Worm (Caenorhabditis elegans): ENCODE measurements around the gene srz-9.
A peak's percentile ranks its signal among the peaks of the same experiment; 100 is the strongest.

Gene srz-9

ce11 chrIII:1279197-1279596 lies 15.4 kb downstream of the srz-9 start (continued):
- TF ChIP-seq ceh-100 (GFP tag; IDR thresholded peaks at IDR 0.05) (no peak), ztf-26 (tag; optimal IDR thresholded peaks at IDR 0.05) (no peak), F57A8.1 (GFP tag; optimal IDR thresholded peaks at IDR 0.05) (no peak), F22D6.2 (tag; optimal IDR thresholded peaks at IDR 0.05) (no peak), egl-18 (GFP tag; IDR thresholded peaks at IDR 0.05) (no peak), ztf-22 (GFP tag; optimal IDR thresholded peaks at IDR 0.05) (peak; percentile 64), tlf-1 (GFP tag; optimal IDR thresholded peaks at IDR 0.05) (peak; percentile 3), atf-7 (tag; optimal IDR thresholded peaks at IDR 0.05) (peak; percentile 64), hmg-1.2 (GFP tag; IDR thresholded peaks at IDR 0.05) (no peak), him-1 (tag; optimal IDR thresholded peaks at IDR 0.05) (no peak), egrh-3 (GFP tag; IDR thresholded peaks at IDR 0.05) (no peak), fkh-3 (tag; optimal IDR thresholded peaks at IDR 0.05) (no peak), mes-4 (tag; optimal IDR thresholded peaks at IDR 0.05) (no peak), ama-1 (optimal IDR thresholded peaks at IDR 0.05) (no peak), ama-1 (GFP tag; optimal IDR thresholded peaks at IDR 0.05) (no peak), let-526 (GFP tag; IDR thresholded peaks at IDR 0.05) (no peak), let-607 (tag; optimal IDR thresholded peaks at IDR 0.05) (peak in 1 of 2 experiments; percentile 29), lir-1 (GFP tag; conservative IDR thresholded peaks at IDR 0.05) (no peak), ztf-28 (GFP tag; IDR thresholded peaks at IDR 0.05) (no peak)

- peak; percentile 49 for TF ChIP-seq attf-5 (GFP tag; optimal IDR thresholded peaks at IDR 0.05)
- TF ChIP-seq hmg-1.2 (GFP tag; IDR thresholded peaks at IDR 0.05), result peak; percentile 40; the same call in 1 of the 2 replicates
- peak; percentile 94 for TF ChIP-seq cebp-1 (GFP tag; IDR thresholded peaks at IDR 0.05)
- TF ChIP-seq cebp-1 (tag; optimal IDR thresholded peaks at IDR 0.05), result peak; percentile 96
- TF ChIP-seq die-1 (tag; optimal IDR thresholded peaks at IDR 0.05), result no peak
Measured at ce11 chrIII:1284584-1285046, 20.8 kb downstream of the srz-9 start, which contains the start of gene fbxa-37. TSS of gene fbxa-37 (plus strand) at chrIII:1284996.

- TF ChIP-seq zim-3 (tag; optimal IDR thresholded peaks at IDR 0.05) (no peak), cebp-1 (GFP tag; IDR thresholded peaks at IDR 0.05) (0 out of 2 replicates have a peak, but pooled peaks have one; percentile 18), cebp-1 (tag; optimal IDR thresholded peaks at IDR 0.05) (peak; percentile 80)
Measured at ce11 chrIII:1288473-1289056, 24.8 kb downstream of the srz-9 start, which contains the start of gene fbxa-50. TSS of gene fbxa-50 (minus strand) at chrIII:1288523.

ce11 chrIII:1289139-1289538 lies 25.3 kb downstream of the srz-9 start:
- TF ChIP-seq F37B4.10 (GFP tag; IDR thresholded peaks at IDR 0.05), result no peak
- no peak for TF ChIP-seq rpc-1 (optimal IDR thresholded peaks at IDR 0.05)
- no peak for TF ChIP-seq rpc-1 (tag; optimal IDR thresholded peaks at IDR 0.05)
- TF ChIP-seq gei-17 (GFP tag; optimal IDR thresholded peaks at IDR 0.05), result no peak
- no peak for TF ChIP-seq attf-5 (GFP tag; optimal IDR thresholded peaks at IDR 0.05)
- no peak for TF ChIP-seq F52B5.7 (tag; optimal IDR thresholded peaks at IDR 0.05)
- TF ChIP-seq ztf-25 (GFP tag; IDR thresholded peaks at IDR 0.05), result no peak
- no peak for TF ChIP-seq dox-1 (GFP tag; IDR thresholded peaks at IDR 0.05)
- no peak for TF ChIP-seq F22D6.2 (tag; optimal IDR thresholded peaks at IDR 0.05)
- no peak for TF ChIP-seq dpff-1 (tag; optimal IDR thresholded peaks at IDR 0.05)
- TF ChIP-seq rcor-1 (GFP tag; IDR thresholded peaks at IDR 0.05), result no peak

- TF ChIP-seq mes-4 (tag; optimal IDR thresholded peaks at IDR 0.05), result no peak
- no peak for TF ChIP-seq B0035.1 (tag; optimal IDR thresholded peaks at IDR 0.05)
- no peak for TF ChIP-seq ceh-91 (GFP tag; IDR thresholded peaks at IDR 0.05)
- no peak for TF ChIP-seq die-1 (tag; optimal IDR thresholded peaks at IDR 0.05)
- TF ChIP-seq let-526 (GFP tag; IDR thresholded peaks at IDR 0.05), result no peak
- no peak for TF ChIP-seq F52B5.7 (tag; optimal IDR thresholded peaks at IDR 0.05)
- no peak for TF ChIP-seq mel-28 (tag; optimal IDR thresholded peaks at IDR 0.05; ENCODE audit: borderline replicate concordance)
- TF ChIP-seq lin-35 (GFP tag; optimal IDR thresholded peaks at IDR 0.05), result no peak
- no peak for TF ChIP-seq him-1 (tag; optimal IDR thresholded peaks at IDR 0.05)
- no peak for TF ChIP-seq nfyb-1 (GFP tag; IDR thresholded peaks at IDR 0.05)
- TF ChIP-seq attf-6 (GFP tag; IDR thresholded peaks at IDR 0.05), result no peak
- TF ChIP-seq fkh-3 (tag; optimal IDR thresholded peaks at IDR 0.05), result no peak
- TF ChIP-seq nhr-90 (tag; optimal IDR thresholded peaks at IDR 0.05), result no peak
Measured at ce11 chrIII:1293135-1293534, 29.3 kb downstream of the srz-9 start, which contains the start of gene fbxa-36. TSS of gene fbxa-36 (minus strand) at chrIII:1293235.
